Fruit fly (Drosophila melanogaster) whole organism, embryonic: ENCODE results near the gene Mpc1.

Source experiments
- Asciz ChIP-seq: fragments of 200-800 bp; sonication (Bioruptor generic); optimal IDR thresholded peaks from 2 replicates; lab custom pipeline; 2017; ENCODE audit warnings: missing biosample characterization, mild to moderate bottlenecking, missing genetic modification characterization, missing genetic modification reagents
- Atf-2 ChIP-seq: fragments of 200-800 bp; sonication (Bioruptor generic); optimal IDR thresholded peaks from 2 replicates; lab custom pipeline; 2016; ENCODE audit warnings: missing biosample characterization, missing genetic modification characterization
- BEAF-32 ChIP-seq: fragments of 200-800 bp; sonication (Bioruptor generic); optimal IDR thresholded peaks from 3 replicates; lab custom pipeline; 2017; ENCODE audit warnings: missing biosample characterization, missing genetic modification characterization, mild to moderate bottlenecking, moderate library complexity, missing genetic modification reagents
- Blimp-1 ChIP-seq: fragments of 200-800 bp; sonication (Bioruptor generic); optimal IDR thresholded peaks from 3 replicates; lab custom pipeline; 2018; ENCODE audit warnings: missing biosample characterization, missing genetic modification characterization, mild to moderate bottlenecking, moderate library complexity, missing genetic modification reagents
- CG10209 ChIP-seq: fragments of 200-800 bp; sonication (Bioruptor generic); optimal IDR thresholded peaks from 3 replicates; lab custom pipeline; 2017; ENCODE audit warnings: missing biosample characterization, mild to moderate bottlenecking, missing genetic modification characterization, missing genetic modification reagents
- CG10274 ChIP-seq: fragments of 200-800 bp; sonication (Bioruptor generic); optimal IDR thresholded peaks from 3 replicates; lab custom pipeline; 2017; ENCODE audit warnings: missing biosample characterization, mild to moderate bottlenecking, missing genetic modification characterization
- CG12071 ChIP-seq: fragments of 200-800 bp; sonication (Bioruptor generic); optimal IDR thresholded peaks from 3 replicates; lab custom pipeline; 2018; ENCODE audit warnings: missing biosample characterization, mild to moderate bottlenecking, missing genetic modification characterization
- CG12299 ChIP-seq: fragments of 200-800 bp; sonication (Bioruptor generic); optimal IDR thresholded peaks from 2 replicates; lab custom pipeline; 2018; ENCODE audit warnings: missing biosample characterization, mild to moderate bottlenecking, missing genetic modification characterization
- CG1233 ChIP-seq: fragments of 200-800 bp; sonication (Bioruptor generic); optimal IDR thresholded peaks from 4 replicates; lab custom pipeline; 2018; ENCODE audit warnings: missing biosample characterization, mild to moderate bottlenecking, missing genetic modification characterization
- CG12769 ChIP-seq: fragments of 200-800 bp; sonication (Bioruptor generic); optimal IDR thresholded peaks from 2 replicates; lab custom pipeline; 2019; ENCODE audit warnings: missing biosample characterization, mild to moderate bottlenecking, missing genetic modification characterization, moderate library complexity
- CG14965 ChIP-seq: fragments of 200-800 bp; sonication (Bioruptor generic); optimal IDR thresholded peaks from 2 replicates; lab custom pipeline; 2016; ENCODE audit warnings: missing biosample characterization, missing genetic modification characterization, borderline replicate concordance
- CG1529 ChIP-seq: fragments of 200-800 bp; sonication (Bioruptor generic); optimal IDR thresholded peaks from 3 replicates; lab custom pipeline; 2018; ENCODE audit warnings: missing biosample characterization, missing genetic modification characterization
- CG15514 ChIP-seq: fragments of 200-800 bp; sonication (Bioruptor generic); optimal IDR thresholded peaks from 3 replicates; lab custom pipeline; 2017; ENCODE audit warnings: missing biosample characterization, missing genetic modification characterization, mild to moderate bottlenecking, moderate library complexity, missing genetic modification reagents
- CG17186 ChIP-seq: fragments of 200-800 bp; sonication (Bioruptor generic); optimal IDR thresholded peaks from 3 replicates; lab custom pipeline; 2017; ENCODE audit warnings: missing biosample characterization, missing genetic modification reagents, missing genetic modification characterization
- CG17385 ChIP-seq: fragments of 200-800 bp; sonication (Bioruptor generic); optimal IDR thresholded peaks from 3 replicates; lab custom pipeline; 2018; ENCODE audit warnings: missing biosample characterization, mild to moderate bottlenecking, missing genetic modification characterization
- CG17829 ChIP-seq: fragments of 200-800 bp; optimal IDR thresholded peaks from 2 replicates; lab custom pipeline; 2019; ENCODE audit warnings: missing biosample characterization, mild to moderate bottlenecking, missing genetic modification characterization, moderate library complexity
- CG4328 ChIP-seq: fragments of 200-800 bp; sonication (Bioruptor generic); optimal IDR thresholded peaks from 3 replicates; lab custom pipeline; 2017; ENCODE audit warnings: missing biosample characterization, missing genetic modification reagents, missing genetic modification characterization
- CG4730 ChIP-seq: fragments of 200-800 bp; sonication (Bioruptor generic); IDR thresholded peaks from 2 replicates; pipeline ENCODE4 v1.3.6; 2022; ENCODE audit warnings: missing biosample characterization, missing genetic modification characterization
- CG6272 ChIP-seq: fragments of 200-800 bp; sonication (Bioruptor generic); IDR thresholded peaks from 2 replicates; pipeline ENCODE4 v1.3.6; 2022; ENCODE audit warnings: missing biosample characterization, missing genetic modification characterization
- CG6791 ChIP-seq: fragments of 200-800 bp; sonication (Bioruptor generic); IDR thresholded peaks from 3 replicates; pipeline ENCODE4 v1.3.6; 2022; ENCODE audit warnings: missing biosample characterization, missing genetic modification characterization; ENCODE audit not compliant: partially characterized antibody
- CG7839 ChIP-seq: fragments of 200-800 bp; sonication (Bioruptor generic); optimal IDR thresholded peaks from 3 replicates; lab custom pipeline; 2018; ENCODE audit warnings: missing biosample characterization, mild to moderate bottlenecking, missing genetic modification characterization, moderate library complexity
- CG8359 ChIP-seq: fragments of 200-800 bp; sonication (Bioruptor generic); optimal IDR thresholded peaks from 2 replicates; lab custom pipeline; 2017; ENCODE audit warnings: missing biosample characterization, mild to moderate bottlenecking, missing genetic modification characterization, borderline replicate concordance
- CkIIα-i1 ChIP-seq: fragments of 200-800 bp; sonication (Bioruptor generic); IDR thresholded peaks from 2 replicates; pipeline ENCODE4 v1.3.6; 2022; ENCODE audit warnings: missing biosample characterization, missing genetic modification characterization
- Dek ChIP-seq: fragments of 200-800 bp; sonication (Bioruptor generic); optimal IDR thresholded peaks from 3 replicates; lab custom pipeline; 2019; ENCODE audit warnings: missing biosample characterization, mild to moderate bottlenecking, missing genetic modification characterization, moderate library complexity
- Doc3 ChIP-seq: fragments of 200-800 bp; sonication (Bioruptor generic); IDR thresholded peaks from 3 replicates; pipeline ENCODE4 v1.3.6; 2022; ENCODE audit warnings: missing biosample characterization, missing genetic modification characterization; ENCODE audit not compliant: partially characterized antibody
- Fer3 ChIP-seq: fragments of 200-800 bp; sonication (Bioruptor generic); optimal IDR thresholded peaks from 2 replicates; lab custom pipeline; 2018; ENCODE audit warnings: missing biosample characterization, mild to moderate bottlenecking, missing genetic modification characterization, moderate library complexity
- GATAe ChIP-seq: fragments of 200-800 bp; sonication (Bioruptor generic); conservative IDR thresholded peaks from 2 replicates; pipeline ENCODE4 v1.3.6; 2022; ENCODE audit warnings: missing biosample characterization, missing genetic modification characterization
- HLH54F ChIP-seq: fragments of 200-800 bp; sonication (Bioruptor generic); optimal IDR thresholded peaks from 3 replicates; lab custom pipeline; 2016; ENCODE audit warnings: missing biosample characterization, missing genetic modification characterization
- Hr51 ChIP-seq, 2 experiments: fragments of 200-800 bp; sonication (Bioruptor generic); optimal IDR thresholded peaks; 2 replicates in 1 of 2; 3 replicates in 1 of 2; lab custom pipeline; 2016 to 2018; ENCODE audit warnings: missing biosample characterization in 2 of 2, missing genetic modification characterization in 2 of 2, mild to moderate bottlenecking in 1 of 2, moderate library complexity in 1 of 2
- MBD-R2 ChIP-seq: fragments of 200-800 bp; sonication (Bioruptor generic); IDR thresholded peaks from 2 replicates; pipeline ENCODE4 v1.3.6; 2022; ENCODE audit warnings: missing biosample characterization, missing genetic modification characterization
- Mad ChIP-seq: fragments of 200-800 bp; sonication (Bioruptor generic); optimal IDR thresholded peaks from 2 replicates; lab custom pipeline; 2016; ENCODE audit warnings: missing biosample characterization, missing genetic modification characterization
- Poxn ChIP-seq: fragments of 200-800 bp; sonication (Bioruptor generic); IDR thresholded peaks from 2 replicates; pipeline ENCODE4 v1.3.6; 2022; ENCODE audit warnings: missing biosample characterization, missing genetic modification characterization
- Sox100B ChIP-seq: fragments of 200-800 bp; sonication (Bioruptor generic); optimal IDR thresholded peaks from 3 replicates; lab custom pipeline; 2018; ENCODE audit warnings: missing biosample characterization, mild to moderate bottlenecking, missing genetic modification characterization
- TFAM ChIP-seq: fragments of 200-800 bp; sonication (Bioruptor generic); optimal IDR thresholded peaks from 2 replicates; lab custom pipeline; 2017; ENCODE audit warnings: missing biosample characterization, missing genetic modification characterization, inconsistent platforms
- ash1 ChIP-seq: fragments of 200-800 bp; sonication (Bioruptor generic); optimal IDR thresholded peaks from 2 replicates; lab custom pipeline; 2018; ENCODE audit warnings: missing biosample characterization, mild to moderate bottlenecking, missing genetic modification characterization
- bsh ChIP-seq, 2 experiments: fragments of 200-800 bp; sonication (Bioruptor generic); optimal IDR thresholded peaks; 2 replicates each; lab custom pipeline; 2017 to 2018; ENCODE audit warnings: mild to moderate bottlenecking in 2 of 2, missing biosample characterization in 2 of 2, missing genetic modification characterization in 2 of 2, moderate library complexity in 1 of 2
- cwo ChIP-seq: fragments of 200-800 bp; sonication (Bioruptor generic); optimal IDR thresholded peaks from 3 replicates; lab custom pipeline; 2017; ENCODE audit warnings: missing biosample characterization, missing genetic modification characterization, mild to moderate bottlenecking, moderate library complexity, missing genetic modification reagents
- gce ChIP-seq: fragments of 200-800 bp; sonication (Bioruptor generic); IDR thresholded peaks from 3 replicates; pipeline ENCODE4 v1.3.6; 2022; ENCODE audit warnings: missing biosample characterization, missing genetic modification characterization
- gsb-n ChIP-seq: fragments of 200-800 bp; sonication (Bioruptor generic); optimal IDR thresholded peaks from 3 replicates; lab custom pipeline; 2018; ENCODE audit warnings: missing biosample characterization, mild to moderate bottlenecking, missing genetic modification characterization
- ham ChIP-seq: fragments of 200-800 bp; sonication (Bioruptor generic); IDR thresholded peaks from 2 replicates; pipeline ENCODE4 v1.3.6; 2022; ENCODE audit warnings: missing biosample characterization, missing genetic modification characterization
- jigr1 ChIP-seq: fragments of 200-800 bp; sonication (Bioruptor generic); IDR thresholded peaks from 3 replicates; pipeline ENCODE4 v1.3.6; 2022; ENCODE audit warnings: missing biosample characterization, missing genetic modification characterization
- phol ChIP-seq: fragments of 200-800 bp; sonication (Bioruptor generic); optimal IDR thresholded peaks from 3 replicates; lab custom pipeline; 2018; ENCODE audit warnings: missing biosample characterization, mild to moderate bottlenecking, missing genetic modification characterization, moderate library complexity
- shn ChIP-seq: fragments of 200-800 bp; sonication (Bioruptor generic); optimal IDR thresholded peaks from 3 replicates; lab custom pipeline; 2016; ENCODE audit warnings: missing biosample characterization, missing genetic modification characterization
- sim ChIP-seq: fragments of 200-800 bp; sonication (Bioruptor generic); IDR thresholded peaks from 2 replicates; pipeline ENCODE4 v1.3.6; 2022; ENCODE audit warnings: missing biosample characterization, missing genetic modification characterization
- sna ChIP-seq: fragments of 200-800 bp; sonication (Bioruptor generic); IDR thresholded peaks from 2 replicates; pipeline ENCODE4 v1.3.6; 2022; ENCODE audit warnings: missing biosample characterization, missing genetic modification characterization; ENCODE audit not compliant: partially characterized antibody
- trh ChIP-seq: fragments of 200-800 bp; sonication (Bioruptor generic); optimal IDR thresholded peaks from 2 replicates; lab custom pipeline; 2016; ENCODE audit warnings: missing biosample characterization, missing genetic modification characterization
- vnd ChIP-seq: fragments of 200-800 bp; sonication (Bioruptor generic); IDR thresholded peaks from 3 replicates; pipeline ENCODE4 v1.3.6; 2022; ENCODE audit warnings: missing biosample characterization, missing genetic modification characterization; ENCODE audit not compliant: partially characterized antibody

Mpc1 gene

DNA sequence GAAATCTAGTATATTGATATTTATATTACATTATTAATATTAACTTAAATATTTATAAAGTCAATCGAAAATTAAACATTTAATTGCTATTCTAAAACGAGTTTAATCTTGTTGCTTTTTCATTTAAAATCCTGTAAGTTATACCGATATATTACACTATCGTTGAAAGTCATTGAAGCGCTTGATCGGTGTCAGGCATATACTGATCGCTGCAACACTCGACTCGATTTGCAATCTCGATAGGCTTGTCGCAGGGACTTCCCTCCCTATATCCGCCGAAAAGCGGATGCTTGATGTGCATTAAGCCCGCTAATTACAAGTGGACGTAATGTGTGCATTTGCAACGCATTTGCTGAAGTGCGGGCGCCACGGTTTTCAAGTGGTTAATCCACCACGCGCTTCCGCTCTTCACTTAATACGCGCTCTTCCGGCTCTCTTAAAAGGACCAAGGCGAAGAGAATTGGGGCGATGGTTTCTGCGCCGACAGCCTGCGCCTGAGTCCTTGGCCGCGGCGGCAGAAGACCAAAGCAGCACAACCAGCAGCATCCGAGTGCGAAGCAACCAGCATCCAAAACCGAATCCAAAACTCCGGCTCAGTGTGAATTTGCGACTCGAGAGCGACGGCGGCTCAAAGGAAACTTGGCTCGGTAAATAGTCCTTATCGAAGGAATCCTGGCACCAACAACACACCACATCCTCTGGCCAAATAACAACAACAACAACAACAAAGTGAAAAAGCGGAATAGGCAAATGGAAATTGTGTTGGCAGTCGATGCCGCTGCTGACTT lies 653 bp upstream of the Mpc1 start, which contains the start of gene CG42613 (continued):
- TF ChIP-seq Atf-2 (GFP tag; lab: Kevin White, UChicago) (no peak), Poxn (GFP tag; lab: Robert Waterston, UW) (no peak), jigr1 (GFP tag; lab: Robert Waterston, UW) (no peak), Sox100B (GFP tag; lab: Kevin White, UChicago) (peak; percentile 76), MBD-R2 (GFP tag; lab: Robert Waterston, UW) (peak; percentile 37), TFAM (GFP tag; lab: Kevin White, UChicago) (peak; percentile 26), CG17186 (GFP tag; lab: Kevin White, UChicago) (peak; percentile 72), CG7839 (tag; lab: Kevin White, UChicago) (peak; percentile 37), HLH54F (GFP tag; lab: Kevin White, UChicago) (peak; percentile 37), CG1529 (GFP tag; lab: Kevin White, UChicago) (peak; percentile 27), sim (GFP tag; lab: Robert Waterston, UW) (no peak), shn (GFP tag; lab: Kevin White, UChicago) (peak; percentile 58), CG6791 (peak; percentile 78), CG17385 (GFP tag; lab: Kevin White, UChicago) (peak; percentile 58), Doc3 (GFP tag; lab: Robert Waterston, UW) (peak; percentile 69), Mad (GFP tag; lab: Kevin White, UChicago) (peak; percentile 47), Hr51 (GFP tag; optimal IDR thresholded peaks at IDR 0.05; lab: Kevin White, UChicago) (peak; percentile 43 to 44), CG12071 (GFP tag; lab: Kevin White, UChicago) (peak; percentile 84), CG4730 (GFP tag; lab: Robert Waterston, UW) (peak; percentile 55), bsh (GFP tag; optimal IDR thresholded peaks at IDR 0.05; lab: Kevin White, UChicago) (peak; percentile 32 to 69), CG8359 (GFP tag; lab: Kevin White, UChicago) (peak; percentile 67), CG4328 (GFP tag; lab: Kevin White, UChicago) (no peak), CG10209 (GFP tag; lab: Kevin White, UChicago) (peak; percentile 72), gsb-n (tag; lab: Kevin White, UChicago) (peak; percentile 61), CG14965 (GFP tag; lab: Kevin White, UChicago) (peak; percentile 57), CG10274 (GFP tag; lab: Kevin White, UChicago) (peak; percentile 38), vnd (GFP tag; lab: Robert Waterston, UW) (no peak), Blimp-1 (GFP tag; lab: Kevin White, UChicago) (no peak), sna (GFP tag; lab: Robert Waterston, UW) (no peak), CG12769 (peak; percentile 12), trh (GFP tag; lab: Kevin White, UChicago) (no peak), CG15514 (peak; percentile 71), CG1233 (GFP tag; lab: Kevin White, UChicago) (peak; percentile 87), CG17829 (tag; lab: Kevin White, UChicago) (peak; percentile 3), BEAF-32 (GFP tag; lab: Kevin White, UChicago) (peak; percentile 73), cwo (GFP tag; lab: Kevin White, UChicago) (no peak), CG12299 (no peak), gce (GFP tag; lab: Robert Waterston, UW) (peak; percentile 42; the same call in 1 of the 3 replicates), ham (GFP tag; lab: Robert Waterston, UW) (no peak), ash1 (no peak), Asciz (peak; percentile 81), Fer3 (peak; percentile 69), CG6272 (peak; percentile 23; the same call in 1 of the 2 replicates), Dek (peak; percentile 11), phol (tag; lab: Kevin White, UChicago) (peak; percentile 69), GATAe (GFP tag; lab: Robert Waterston, UW) (no peak), CkIIα-i1 (GFP tag; lab: Robert Waterston, UW) (no peak)
